Fruit fly (Drosophila melanogaster): Measurements from ENCODE around the gene CG33099.

- TF ChIP-seq lilli (GFP tag; optimal IDR thresholded peaks at IDR 0.05), result peak; percentile 31
- TF ChIP-seq MESR4 (GFP tag; optimal IDR thresholded peaks at IDR 0.05), result no peak
- TF ChIP-seq CG7987 (GFP tag; optimal IDR thresholded peaks at IDR 0.05), result no peak
- TF ChIP-seq br (optimal IDR thresholded peaks at IDR 0.05), result no peak
These were observed 6.4 kb upstream of the CG33099 start for dm6 chr3R:22536504-22537423.

Data from whole organism, embryonic.